Worm (Caenorhabditis elegans): Measurements from ENCODE around the gene clec-265.

The clec-265 gene

ce11 chrX:3029030-3029429, 2.6 kb upstream of the clec-265 start, which contains the start of gene M02F4.1:
Gene M02F4.1 (minus strand): TSS chrX:3029130.
- TF ChIP-seq mdl-1 (tag; optimal IDR thresholded peaks at IDR 0.05) (no peak), ztf-4 (tag; optimal IDR thresholded peaks at IDR 0.05) (no peak), nhr-19 (GFP tag; conservative IDR thresholded peaks at IDR 0.05) (no peak), nhr-71 (tag; optimal IDR thresholded peaks at IDR 0.05) (no peak), sox-4 (tag; optimal IDR thresholded peaks at IDR 0.05) (no peak), egl-13 (tag; optimal IDR thresholded peaks at IDR 0.05) (no peak), tbx-2 (tag; optimal IDR thresholded peaks at IDR 0.05) (no peak), pqm-1 (tag; optimal IDR thresholded peaks at IDR 0.05) (no peak), nhr-90 (tag; optimal IDR thresholded peaks at IDR 0.05; ENCODE audit: poor library complexity) (no peak), lin-15B (tag; optimal IDR thresholded peaks at IDR 0.05) (no peak), nhr-47 (tag; optimal IDR thresholded peaks at IDR 0.05) (no peak)

ce11 chrX:3033492-3033891, 1.9 kb downstream of the clec-265 start:
- no peak for TF ChIP-seq efl-1 (optimal IDR thresholded peaks at IDR 0.05)
- TF ChIP-seq efl-1 (GFP tag; optimal IDR thresholded peaks at IDR 0.05 in 1 of 2) = peak in 1 of 2 experiments; percentile 86
- peak; percentile 76 for TF ChIP-seq snpc-4 (tag; optimal IDR thresholded peaks at IDR 0.05)
- TF ChIP-seq tlp-1 (tag; optimal IDR thresholded peaks at IDR 0.05) = no peak

- TF ChIP-seq mab-9 (GFP tag; IDR thresholded peaks at IDR 0.05) (no peak), pax-3 (tag; optimal IDR thresholded peaks at IDR 0.05) (no peak), ceh-90 (tag; optimal IDR thresholded peaks at IDR 0.05) (no peak), lin-39 (tag; optimal IDR thresholded peaks at IDR 0.05) (no peak), xbp-1 (tag; optimal IDR thresholded peaks at IDR 0.05) (no peak), elt-3 (tag; optimal IDR thresholded peaks at IDR 0.05) (no peak), F16B12.6 (tag; optimal IDR thresholded peaks at IDR 0.05) (no peak), nhr-237 (tag; optimal IDR thresholded peaks at IDR 0.05) (no peak), egl-13 (tag; optimal IDR thresholded peaks at IDR 0.05) (no peak), nhr-12 (tag; optimal IDR thresholded peaks at IDR 0.05) (no peak), tbx-2 (tag; optimal IDR thresholded peaks at IDR 0.05) (no peak), lin-15B (tag; optimal IDR thresholded peaks at IDR 0.05) (no peak), ama-1 (optimal IDR thresholded peaks at IDR 0.05) (no peak), lin-35 (GFP tag; optimal IDR thresholded peaks at IDR 0.05) (no peak), nhr-47 (tag; optimal IDR thresholded peaks at IDR 0.05) (no peak), ceh-63 (GFP tag; optimal IDR thresholded peaks at IDR 0.05) (no peak), efl-3 (GFP tag; optimal IDR thresholded peaks at IDR 0.05) (no peak), vab-15 (tag; optimal IDR thresholded peaks at IDR 0.05) (no peak), nhr-85 (tag) (no peak), hlh-17 (GFP tag; optimal IDR thresholded peaks at IDR 0.05; ENCODE audit: borderline replicate concordance) (no peak)
These were observed 2.6 kb downstream of the clec-265 start, which contains the start of gene M02F4.2 for ce11 chrX:3034203-3034602. Gene M02F4.2 (minus strand): TSS chrX:3034303.

- TF ChIP-seq nhr-28 (tag; optimal IDR thresholded peaks at IDR 0.05) (peak; percentile 55), fkh-4 (tag; optimal IDR thresholded peaks at IDR 0.05; ENCODE audit: borderline replicate concordance) (peak; percentile 66), ceh-8 (GFP tag; optimal IDR thresholded peaks at IDR 0.05) (peak; percentile 96), sox-4 (tag; optimal IDR thresholded peaks at IDR 0.05) (peak; percentile 87), unc-62 (GFP tag; optimal IDR thresholded peaks at IDR 0.05) (no peak), blmp-1 (tag; optimal IDR thresholded peaks at IDR 0.05) (no peak), zag-1 (tag; optimal IDR thresholded peaks at IDR 0.05) (no peak), jun-1 (tag; optimal IDR thresholded peaks at IDR 0.05) (peak; percentile 90), lin-14 (GFP tag; optimal IDR thresholded peaks at IDR 0.05) (peak; percentile 92), pag-3 (tag; optimal IDR thresholded peaks at IDR 0.05; ENCODE audit: borderline replicate concordance, insufficient read depth) (no peak), ceh-63 (GFP tag; optimal IDR thresholded peaks at IDR 0.05) (peak; percentile 76), ces-1 (GFP tag; optimal IDR thresholded peaks at IDR 0.05) (no peak), snu-23 (GFP tag; optimal IDR thresholded peaks at IDR 0.05) (peak; percentile 98), aly-2 (tag; optimal IDR thresholded peaks at IDR 0.05) (peak; percentile 96), nhr-76 (tag; optimal IDR thresholded peaks at IDR 0.05) (peak; percentile 72), nhr-237 (tag; optimal IDR thresholded peaks at IDR 0.05) (peak; percentile 31), ceh-82 (tag; optimal IDR thresholded peaks at IDR 0.05) (peak; percentile 79 to 89 (median 86)), pax-3 (tag; optimal IDR thresholded peaks at IDR 0.05) (peak; percentile 81), lin-39 (tag; optimal IDR thresholded peaks at IDR 0.05) (peak; percentile 87), zip-4 (GFP tag; optimal IDR thresholded peaks at IDR 0.05) (peak; percentile 81), nhr-85 (tag) (peak; percentile 92), sup-37 (GFP tag; optimal IDR thresholded peaks at IDR 0.05) (peak; percentile 68), ceh-90 (tag; optimal IDR thresholded peaks at IDR 0.05) (peak; percentile 28), ceh-88 (GFP tag; IDR thresholded peaks at IDR 0.05) (peak; percentile 93)
These were observed 4.4 kb downstream of the clec-265 start for ce11 chrX:3035972-3036379.
